Worm (Caenorhabditis elegans): ENCODE data around the gene swt-6.

The swt-6 gene

DNA sequence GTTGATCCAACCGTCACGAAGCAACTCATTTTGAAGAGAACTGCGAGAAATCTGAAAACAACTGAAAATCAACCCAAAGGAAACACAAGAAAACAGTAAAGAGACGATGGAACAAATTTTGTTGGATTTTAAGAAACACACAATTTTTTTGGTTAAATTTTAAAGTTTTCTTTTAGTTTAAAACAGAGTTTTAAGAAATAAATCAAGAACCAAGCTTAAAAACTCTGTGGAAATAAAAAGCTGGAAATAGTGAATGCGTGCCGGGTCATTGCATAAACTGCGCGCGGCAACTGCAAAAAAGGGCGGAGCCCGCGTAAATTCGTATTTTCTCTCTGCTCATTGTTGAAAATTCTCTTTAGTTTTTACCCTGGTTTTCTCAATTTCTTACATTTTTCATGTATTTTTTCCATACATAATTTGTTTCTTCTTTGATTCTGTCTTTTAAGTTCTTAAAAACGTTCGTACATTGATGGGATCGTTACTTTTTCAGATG lies 7.8 kb downstream of the swt-6 start, which contains the start of the genes algn-13 and R10D12.13 (continued):
- TF ChIP-seq lsy-2 (tag; optimal IDR thresholded peaks at IDR 0.05) (no peak), pha-4 (GFP tag; IDR thresholded peaks at IDR 0.05) (peak; percentile 73; the same call in 1 of the 2 replicates), pha-4 (tag; optimal IDR thresholded peaks at IDR 0.05) (no peak), hmg-1.1 (GFP tag; IDR thresholded peaks at IDR 0.05) (peak; percentile 63), tag-97 (GFP tag; IDR thresholded peaks at IDR 0.05) (no peak), spr-1 (tag; optimal IDR thresholded peaks at IDR 0.05) (peak; percentile 41), lin-38 (GFP tag; IDR thresholded peaks at IDR 0.05) (peak; percentile 82), nhr-76 (tag; optimal IDR thresholded peaks at IDR 0.05) (no peak), ceh-20 (GFP tag; IDR thresholded peaks at IDR 0.05) (no peak), dpl-1 (GFP tag; optimal IDR thresholded peaks at IDR 0.05) (peak; percentile 70), egl-43 (GFP tag; IDR thresholded peaks at IDR 0.05) (no peak), hif-1 (tag; optimal IDR thresholded peaks at IDR 0.05) (peak in 1 of 2 experiments; percentile 10), nhr-48 (tag; optimal IDR thresholded peaks at IDR 0.05) (no peak), ces-1 (GFP tag; optimal IDR thresholded peaks at IDR 0.05) (peak; percentile 5), rbr-2 (tag; optimal IDR thresholded peaks at IDR 0.05) (peak; percentile 32), Y48G9A.11 (GFP tag; IDR thresholded peaks at IDR 0.05) (0 out of 2 replicates have a peak, but pooled peaks have one; percentile 32), unc-39 (tag; optimal IDR thresholded peaks at IDR 0.05) (no peak), nhr-42 (GFP tag; IDR thresholded peaks at IDR 0.05) (no peak), nhr-237 (tag; optimal IDR thresholded peaks at IDR 0.05) (no peak), set-16 (GFP tag; IDR thresholded peaks at IDR 0.05) (no peak), dve-1 (tag; optimal IDR thresholded peaks at IDR 0.05; ENCODE audit: insufficient read depth) (peak; percentile 61)

ce11 chrV:13963279-13963976 lies 9.3 kb downstream of the swt-6 start, which contains the start of gene sao-1:
sao-1 (plus strand) TSS chrV:13963926.
- TF ChIP-seq fkh-10 (GFP tag; optimal IDR thresholded peaks at IDR 0.05) = no peak
- no peak for TF ChIP-seq zfp-3 (GFP tag; conservative IDR thresholded peaks at IDR 0.05)
- TF ChIP-seq dve-1 (tag; optimal IDR thresholded peaks at IDR 0.05; ENCODE audit: insufficient read depth) = no peak
- no peak for TF ChIP-seq cey-2 (tag; optimal IDR thresholded peaks at IDR 0.05; ENCODE audit: borderline replicate concordance, insufficient read depth)
- TF ChIP-seq madf-9 (GFP tag; conservative IDR thresholded peaks at IDR 0.05) = no peak
- TF ChIP-seq lin-15B (tag; optimal IDR thresholded peaks at IDR 0.05) = no peak
- TF ChIP-seq nhr-28 (tag; optimal IDR thresholded peaks at IDR 0.05) = peak; percentile 5
- no peak for TF ChIP-seq F37D6.2 (tag; optimal IDR thresholded peaks at IDR 0.05)
- TF ChIP-seq fos-1 (tag; optimal IDR thresholded peaks at IDR 0.05) = no peak
- TF ChIP-seq nhr-25 (tag; optimal IDR thresholded peaks at IDR 0.05; ENCODE audit: borderline replicate concordance, insufficient read depth) = peak; percentile 29
- no peak for TF ChIP-seq unc-130 (GFP tag; optimal IDR thresholded peaks at IDR 0.05)

DNA sequence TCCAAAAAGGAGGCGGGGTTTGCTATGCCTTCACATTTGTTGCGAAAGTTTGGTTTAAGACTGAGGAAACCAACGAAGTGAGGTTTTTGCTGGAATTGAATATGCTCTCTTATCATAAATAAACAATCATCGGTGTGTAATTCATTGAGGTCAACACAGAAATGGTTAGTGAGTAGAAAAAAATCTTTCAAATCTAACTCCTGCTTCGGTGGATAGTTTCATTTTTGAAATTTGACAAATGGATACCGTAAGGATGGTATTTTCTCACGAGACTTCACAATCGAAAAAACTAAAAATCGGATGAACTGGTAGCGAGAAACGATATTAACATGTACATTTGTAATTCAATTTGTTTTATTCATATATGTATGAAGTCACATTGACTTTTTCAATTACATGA lies 26.7 kb downstream of the swt-6 start, which contains the start of gene eol-1:
TSS of gene eol-1 (minus strand) at position 101 of the 400 bp plus-strand sequence.
- no peak for TF ChIP-seq fos-1 (tag; optimal IDR thresholded peaks at IDR 0.05)
- no peak for TF ChIP-seq T20F7.1 (GFP tag; optimal IDR thresholded peaks at IDR 0.05)
- TF ChIP-seq mes-2 (tag; optimal IDR thresholded peaks at IDR 0.05; ENCODE audit: poor library complexity, severe bottlenecking) = no peak
- no peak for TF ChIP-seq unc-62 (GFP tag; optimal IDR thresholded peaks at IDR 0.05 in 1 of 2)
- no peak for TF ChIP-seq unc-62 (tag; optimal IDR thresholded peaks at IDR 0.05)
- no peak for TF ChIP-seq Y75B8A.6 (GFP tag; IDR thresholded peaks at IDR 0.05)
- no peak for TF ChIP-seq saeg-2 (GFP tag; IDR thresholded peaks at IDR 0.05)
- no peak for TF ChIP-seq duxl-1 (tag; optimal IDR thresholded peaks at IDR 0.05; ENCODE audit: poor library complexity)
- no peak for TF ChIP-seq lin-29 (GFP tag; IDR thresholded peaks at IDR 0.05)
- TF ChIP-seq lin-1 (GFP tag; IDR thresholded peaks at IDR 0.05) = no peak
- TF ChIP-seq F26F4.8 (GFP tag; conservative IDR thresholded peaks at IDR 0.05) = no peak
- TF ChIP-seq ceh-28 (tag; optimal IDR thresholded peaks at IDR 0.05) = no peak
- TF ChIP-seq lin-39 (tag; optimal IDR thresholded peaks at IDR 0.05) = no peak
